Worm (Caenorhabditis elegans) whole organism, L1 larva: ENCODE measurements around the gene T03G6.3.

ENCODE experiments used
- C16A3.4 ChIP-seq: fragments of 150-350 bp; optimal IDR thresholded peaks from 2 replicates; lab custom pipeline; 2014; ENCODE audit warnings: missing biosample characterization, missing genetic modification characterization
- blmp-1 ChIP-seq: fragments of 150-350 bp; optimal IDR thresholded peaks from 2 replicates; lab custom pipeline; 2014; ENCODE audit warnings: missing biosample characterization, missing genetic modification characterization
- fkh-4 ChIP-seq: sonication (generic microtip); optimal IDR thresholded peaks from 2 replicates; lab custom pipeline; 2016; ENCODE audit warnings: missing compliant biosample characterization, missing genetic modification characterization, borderline replicate concordance
- lin-14 ChIP-seq: fragments of 200-800 bp; sonication (Bioruptor generic); optimal IDR thresholded peaks from 2 replicates; lab custom pipeline; 2018; ENCODE audit warnings: mild to moderate bottlenecking, missing genetic modification characterization, moderate library complexity, missing compliant biosample characterization
- nhr-237 ChIP-seq: fragments of 150-350 bp; optimal IDR thresholded peaks from 2 replicates; lab custom pipeline; 2014; ENCODE audit warnings: missing biosample characterization, missing genetic modification characterization
- tlp-1 ChIP-seq: fragments of 150-350 bp; optimal IDR thresholded peaks from 2 replicates; lab custom pipeline; 2014; ENCODE audit warnings: missing biosample characterization, missing genetic modification characterization

- TF ChIP-seq nhr-237 (tag; lab: Kevin White, UChicago) (no peak), lin-14 (no peak), C16A3.4 (no peak), tlp-1 (no peak), blmp-1 (peak; percentile 50), fkh-4 (tag; lab: Kevin White, UChicago) (no peak)
Measured at ce11 chrX:2607522-2608278, 7.8 kb downstream of the T03G6.3 start, which contains the start of gene T03G6.1.
